Fruit fly (Drosophila melanogaster) whole organism, embryonic: ENCODE data around the gene Prat2.

Experiments
- Abd-B ChIP-seq: fragments of 200-800 bp; sonication (Bioruptor generic); optimal IDR thresholded peaks from 2 replicates; lab custom pipeline; 2018; ENCODE audit warnings: missing biosample characterization, mild to moderate bottlenecking, missing genetic modification characterization, moderate library complexity
- CG10321 ChIP-seq: fragments of 200-800 bp; sonication (Bioruptor generic); IDR thresholded peaks from 2 replicates; pipeline ENCODE4 v1.3.6; 2022; ENCODE audit warnings: missing biosample characterization, missing genetic modification characterization
- CG11560 ChIP-seq: fragments of 200-800 bp; sonication (Bioruptor generic); IDR thresholded peaks from 3 replicates; pipeline ENCODE4 v1.3.6; 2022; ENCODE audit warnings: missing biosample characterization, missing genetic modification characterization
- CG11696 ChIP-seq: fragments of 200-800 bp; sonication (Bioruptor generic); IDR thresholded peaks from 2 replicates; pipeline ENCODE4 v1.3.6; 2022; ENCODE audit warnings: missing biosample characterization, missing genetic modification characterization
- CG12071 ChIP-seq: fragments of 200-800 bp; sonication (Bioruptor generic); optimal IDR thresholded peaks from 3 replicates; lab custom pipeline; 2018; ENCODE audit warnings: missing biosample characterization, mild to moderate bottlenecking, missing genetic modification characterization
- CG13775 ChIP-seq: fragments of 200-800 bp; sonication (Bioruptor generic); optimal IDR thresholded peaks from 3 replicates; lab custom pipeline; 2017; ENCODE audit warnings: missing biosample characterization, mild to moderate bottlenecking, missing genetic modification characterization
- CG14860 ChIP-seq: fragments of 200-800 bp; sonication (Bioruptor generic); IDR thresholded peaks from 3 replicates; pipeline ENCODE4 v1.3.6; 2022; ENCODE audit warnings: missing biosample characterization, missing genetic modification characterization; ENCODE audit not compliant: partially characterized antibody
- CG15514 ChIP-seq: fragments of 200-800 bp; sonication (Bioruptor generic); optimal IDR thresholded peaks from 3 replicates; lab custom pipeline; 2017; ENCODE audit warnings: missing biosample characterization, missing genetic modification characterization, mild to moderate bottlenecking, moderate library complexity, missing genetic modification reagents
- CG15696 ChIP-seq: fragments of 200-800 bp; sonication (Bioruptor generic); optimal IDR thresholded peaks from 2 replicates; lab custom pipeline; 2019; ENCODE audit warnings: missing biosample characterization, mild to moderate bottlenecking, missing genetic modification characterization, moderate library complexity
- CG1603 ChIP-seq: fragments of 200-800 bp; sonication (Bioruptor generic); optimal IDR thresholded peaks from 2 replicates; lab custom pipeline; 2019; ENCODE audit warnings: missing biosample characterization, mild to moderate bottlenecking, missing genetic modification characterization, moderate library complexity
- CG16779 ChIP-seq: fragments of 200-800 bp; sonication (Bioruptor generic); IDR thresholded peaks from 2 replicates; pipeline ENCODE4 v1.3.6; 2022; ENCODE audit warnings: missing biosample characterization, missing genetic modification characterization
- CG16815 ChIP-seq: fragments of 200-800 bp; sonication (Bioruptor generic); optimal IDR thresholded peaks from 3 replicates; lab custom pipeline; 2017; ENCODE audit warnings: missing biosample characterization, mild to moderate bottlenecking, missing genetic modification characterization
- CG17612 ChIP-seq: fragments of 200-800 bp; sonication (Bioruptor generic); IDR thresholded peaks from 2 replicates; pipeline ENCODE4 v1.3.6; 2022; ENCODE audit warnings: missing biosample characterization, missing genetic modification characterization
- CG17802 ChIP-seq: fragments of 200-800 bp; sonication (Bioruptor generic); optimal IDR thresholded peaks from 2 replicates; lab custom pipeline; 2018; ENCODE audit warnings: missing biosample characterization, mild to moderate bottlenecking, missing genetic modification characterization, moderate library complexity
- CG18619 ChIP-seq: fragments of 200-800 bp; sonication (Bioruptor generic); optimal IDR thresholded peaks from 3 replicates; lab custom pipeline; 2017; ENCODE audit warnings: missing biosample characterization, mild to moderate bottlenecking, missing genetic modification characterization
- CG2129 ChIP-seq: fragments of 200-800 bp; sonication (Bioruptor generic); IDR thresholded peaks from 2 replicates; pipeline ENCODE4 v1.3.6; 2022; ENCODE audit warnings: missing biosample characterization, missing genetic modification characterization; ENCODE audit not compliant: partially characterized antibody
- CG2199 ChIP-seq: fragments of 200-800 bp; sonication (Bioruptor generic); IDR thresholded peaks from 3 replicates; pipeline ENCODE4 v1.3.6; 2022; ENCODE audit warnings: missing biosample characterization, missing genetic modification characterization
- CG2712 ChIP-seq: fragments of 200-800 bp; optimal IDR thresholded peaks from 3 replicates; lab custom pipeline; 2019; ENCODE audit warnings: missing biosample characterization, mild to moderate bottlenecking, missing genetic modification characterization, moderate library complexity
- CG2889 ChIP-seq: fragments of 200-800 bp; sonication (Bioruptor generic); IDR thresholded peaks from 3 replicates; pipeline ENCODE4 v1.3.6; 2022; ENCODE audit warnings: missing biosample characterization, missing genetic modification characterization
- CG31441 ChIP-seq: fragments of 200-800 bp; sonication (Bioruptor generic); IDR thresholded peaks from 2 replicates; pipeline ENCODE4 v1.3.6; 2022; ENCODE audit warnings: missing biosample characterization, missing genetic modification characterization
- CG3163 ChIP-seq: fragments of 200-800 bp; sonication (Bioruptor generic); optimal IDR thresholded peaks from 3 replicates; lab custom pipeline; 2016; ENCODE audit warnings: missing biosample characterization, missing genetic modification characterization
- CG32767 ChIP-seq: fragments of 200-800 bp; sonication (Bioruptor generic); IDR thresholded peaks from 2 replicates; pipeline ENCODE4 v1.3.6; 2022; ENCODE audit warnings: missing biosample characterization, missing genetic modification characterization
- CG3281 ChIP-seq: fragments of 200-800 bp; sonication (Bioruptor generic); optimal IDR thresholded peaks from 3 replicates; lab custom pipeline; 2017; ENCODE audit warnings: missing biosample characterization, mild to moderate bottlenecking, missing genetic modification characterization
- CG34376 ChIP-seq: fragments of 200-800 bp; sonication (Bioruptor generic); optimal IDR thresholded peaks from 2 replicates; lab custom pipeline; 2018; ENCODE audit warnings: missing biosample characterization, mild to moderate bottlenecking, missing genetic modification characterization
- CG43689 ChIP-seq: fragments of 200-800 bp; sonication (Bioruptor generic); IDR thresholded peaks from 2 replicates; pipeline ENCODE4 v1.3.6; 2022; ENCODE audit warnings: missing biosample characterization, missing genetic modification characterization
- CG4404 ChIP-seq: fragments of 200-800 bp; sonication (Bioruptor generic); IDR thresholded peaks from 2 replicates; pipeline ENCODE4 v1.3.6; 2022; ENCODE audit warnings: missing biosample characterization, missing genetic modification characterization
- CG5953 ChIP-seq: fragments of 200-800 bp; sonication (Bioruptor generic); IDR thresholded peaks from 2 replicates; pipeline ENCODE4 v1.3.6; 2022; ENCODE audit warnings: missing biosample characterization, missing genetic modification characterization
- CG6683 ChIP-seq: fragments of 200-800 bp; sonication (Bioruptor generic); optimal IDR thresholded peaks from 2 replicates; lab custom pipeline; 2017; ENCODE audit warnings: missing biosample characterization, mild to moderate bottlenecking, missing genetic modification characterization, missing genetic modification reagents
- CG6689 ChIP-seq: fragments of 200-800 bp; sonication (Bioruptor generic); IDR thresholded peaks from 2 replicates; pipeline ENCODE4 v1.3.6; 2022; ENCODE audit warnings: missing biosample characterization, missing genetic modification characterization
- CG7556 ChIP-seq: fragments of 200-800 bp; sonication (Bioruptor generic); optimal IDR thresholded peaks from 2 replicates; lab custom pipeline; 2017; ENCODE audit warnings: missing biosample characterization, mild to moderate bottlenecking, missing genetic modification characterization
- Deaf1 ChIP-seq: fragments of 200-800 bp; optimal IDR thresholded peaks from 3 replicates; lab custom pipeline; 2019; ENCODE audit warnings: missing biosample characterization, mild to moderate bottlenecking, missing genetic modification characterization, moderate library complexity
- Doc3 ChIP-seq: fragments of 200-800 bp; sonication (Bioruptor generic); IDR thresholded peaks from 3 replicates; pipeline ENCODE4 v1.3.6; 2022; ENCODE audit warnings: missing biosample characterization, missing genetic modification characterization; ENCODE audit not compliant: partially characterized antibody
- HLH54F ChIP-seq: fragments of 200-800 bp; sonication (Bioruptor generic); optimal IDR thresholded peaks from 3 replicates; lab custom pipeline; 2016; ENCODE audit warnings: missing biosample characterization, missing genetic modification characterization
- Nf-YC ChIP-seq: fragments of 200-800 bp; optimal IDR thresholded peaks from 3 replicates; lab custom pipeline; 2019; ENCODE audit warnings: missing biosample characterization, mild to moderate bottlenecking, missing genetic modification characterization, moderate library complexity
- Ptx1 ChIP-seq: fragments of 200-800 bp; sonication (Bioruptor generic); IDR thresholded peaks from 2 replicates; pipeline ENCODE4 v1.3.6; 2022; ENCODE audit warnings: missing biosample characterization, missing genetic modification characterization
- Rx ChIP-seq: fragments of 200-800 bp; sonication (Bioruptor generic); IDR thresholded peaks from 2 replicates; pipeline ENCODE4 v1.3.6; 2022; ENCODE audit warnings: missing biosample characterization, missing genetic modification characterization
- Spps ChIP-seq: fragments of 200-800 bp; sonication (Bioruptor generic); optimal IDR thresholded peaks from 2 replicates; lab custom pipeline; 2018; ENCODE audit warnings: missing biosample characterization, mild to moderate bottlenecking, missing genetic modification characterization
- amos ChIP-seq: fragments of 200-800 bp; sonication (Bioruptor generic); IDR thresholded peaks from 2 replicates; pipeline ENCODE4 v1.3.6; 2022; ENCODE audit warnings: missing biosample characterization, missing genetic modification characterization; ENCODE audit not compliant: partially characterized antibody
- disco-r ChIP-seq: fragments of 200-800 bp; sonication (Bioruptor generic); optimal IDR thresholded peaks from 2 replicates; lab custom pipeline; 2016; ENCODE audit warnings: missing biosample characterization, missing genetic modification characterization
- en ChIP-seq: fragments of 200-800 bp; sonication (Bioruptor generic); optimal IDR thresholded peaks from 2 replicates; lab custom pipeline; 2016; ENCODE audit warnings: missing biosample characterization, missing genetic modification characterization
- eve ChIP-seq, 2 experiments: fragments of >200 bp; optimal IDR thresholded peaks; 2 replicates each; lab custom pipeline; 2017; ENCODE audit warnings: missing biosample characterization in 2 of 2, missing genetic modification characterization in 2 of 2
- hb ChIP-seq: fragments of 200-800 bp; sonication (Bioruptor generic); IDR thresholded peaks from 3 replicates; pipeline ENCODE4 v1.3.6; 2022; ENCODE audit warnings: missing biosample characterization, missing genetic modification characterization; ENCODE audit not compliant: partially characterized antibody
- ind ChIP-seq: fragments of 200-800 bp; sonication (Bioruptor generic); optimal IDR thresholded peaks from 3 replicates; lab custom pipeline; 2016; ENCODE audit warnings: missing biosample characterization, missing genetic modification characterization
- klu ChIP-seq: fragments of 200-800 bp; sonication (Bioruptor generic); IDR thresholded peaks from 2 replicates; pipeline ENCODE4 v1.3.6; 2022; ENCODE audit warnings: missing biosample characterization, missing genetic modification characterization
- mam ChIP-seq: fragments of 200-800 bp; sonication (Bioruptor generic); optimal IDR thresholded peaks from 3 replicates; lab custom pipeline; 2016; ENCODE audit warnings: missing biosample characterization, missing genetic modification characterization
- ro ChIP-seq: fragments of 200-800 bp; sonication (Bioruptor generic); IDR thresholded peaks from 2 replicates; pipeline ENCODE4 v1.3.6; 2022; ENCODE audit warnings: missing biosample characterization, missing genetic modification characterization
- sqz ChIP-seq: fragments of 200-800 bp; sonication (Bioruptor generic); optimal IDR thresholded peaks from 3 replicates; lab custom pipeline; 2018; ENCODE audit warnings: missing biosample characterization, mild to moderate bottlenecking, missing genetic modification characterization
- tgo ChIP-seq: fragments of 200-800 bp; sonication (Bioruptor generic); IDR thresholded peaks from 3 replicates; pipeline ENCODE4 v1.3.6; 2022; ENCODE audit warnings: missing biosample characterization, missing genetic modification characterization
- tna ChIP-seq: fragments of 200-800 bp; sonication (Bioruptor generic); IDR thresholded peaks from 2 replicates; pipeline ENCODE4 v1.3.6; 2022; ENCODE audit warnings: missing biosample characterization, missing genetic modification characterization; ENCODE audit not compliant: partially characterized antibody
- trh ChIP-seq: fragments of 200-800 bp; sonication (Bioruptor generic); optimal IDR thresholded peaks from 2 replicates; lab custom pipeline; 2016; ENCODE audit warnings: missing biosample characterization, missing genetic modification characterization
- zen ChIP-seq: fragments of 200-800 bp; sonication (Bioruptor generic); optimal IDR thresholded peaks from 3 replicates; lab custom pipeline; 2018; ENCODE audit warnings: missing biosample characterization, mild to moderate bottlenecking, missing genetic modification characterization, moderate library complexity

Gene Prat2

dm6 chr3L:6903985-6904384 lies 10.7 kb downstream of the Prat2 start (continued):
- TF ChIP-seq tgo (GFP tag; lab: Robert Waterston, UW) (no peak), sqz (GFP tag; lab: Kevin White, UChicago) (no peak), ind (GFP tag; lab: Kevin White, UChicago) (no peak), CG15514 (GFP tag; lab: Kevin White, UChicago) (no peak), amos (peak; percentile 33; the same call in 1 of the 2 replicates), tna (GFP tag; lab: Robert Waterston, UW) (peak; percentile 60; the same call in 1 of the 2 replicates), CG3281 (GFP tag; lab: Kevin White, UChicago) (no peak), trh (GFP tag; lab: Kevin White, UChicago) (no peak), CG34376 (GFP tag; lab: Kevin White, UChicago) (peak; percentile 29), CG16779 (GFP tag; lab: Robert Waterston, UW) (no peak), CG16815 (GFP tag; lab: Kevin White, UChicago) (no peak), CG1603 (tag; lab: Kevin White, UChicago) (peak; percentile 15), CG11560 (no peak), CG4404 (no peak), CG6689 (GFP tag; lab: Robert Waterston, UW) (no peak), CG10321 (GFP tag; lab: Robert Waterston, UW) (peak; percentile 97), HLH54F (no peak), CG6683 (GFP tag; lab: Kevin White, UChicago) (no peak), CG43689 (GFP tag; lab: Robert Waterston, UW) (no peak), eve (GFP tag; optimal IDR thresholded peaks at IDR 0.05; lab: Kevin White, UChicago) (no peak), CG2199 (GFP tag; lab: Robert Waterston, UW) (peak; percentile 82; the same call in 1 of the 3 replicates), Ptx1 (GFP tag; lab: Robert Waterston, UW) (peak; percentile 33), Spps (tag; lab: Kevin White, UChicago) (no peak), ro (GFP tag; lab: Robert Waterston, UW) (no peak), CG12071 (no peak), en (GFP tag; lab: Kevin White, UChicago) (no peak), CG17612 (0 out of 2 replicates have a peak, but pooled peaks have one; percentile 15), CG18619 (GFP tag; lab: Kevin White, UChicago) (no peak), CG14860 (GFP tag; lab: Robert Waterston, UW) (no peak), Nf-YC (tag; lab: Kevin White, UChicago) (peak; percentile 99), CG2712 (tag; lab: Kevin White, UChicago) (peak; percentile 30), CG15696 (tag; lab: Kevin White, UChicago) (no peak), disco-r (GFP tag; lab: Kevin White, UChicago) (no peak), klu (GFP tag; lab: Robert Waterston, UW) (no peak), mam (GFP tag; lab: Kevin White, UChicago) (no peak), Rx (GFP tag; lab: Robert Waterston, UW) (no peak), Doc3 (peak; percentile 12; the same call in 1 of the 3 replicates), CG11696 (GFP tag; lab: Robert Waterston, UW) (no peak), CG3163 (GFP tag; lab: Kevin White, UChicago) (peak; percentile 6), CG2129 (GFP tag; lab: Robert Waterston, UW) (no peak), CG7556 (GFP tag; lab: Kevin White, UChicago) (no peak), CG5953 (GFP tag; lab: Robert Waterston, UW) (no peak), CG31441 (GFP tag; lab: Robert Waterston, UW) (no peak), CG17802 (tag; lab: Kevin White, UChicago) (no peak), hb (GFP tag; lab: Robert Waterston, UW) (no peak), CG32767 (peak; percentile 72; the same call in 1 of the 2 replicates), CG13775 (no peak), Abd-B (no peak), zen (tag; lab: Kevin White, UChicago) (no peak), CG2889 (GFP tag; lab: Robert Waterston, UW) (no peak), Deaf1 (tag; lab: Kevin White, UChicago) (peak; percentile 57)
